Fruit fly (Drosophila melanogaster) whole organism, prepupa: ENCODE data around the gene CG5122.

Experiments
- CG10631 ChIP-seq: fragments of 200-800 bp; sonication (Bioruptor generic); optimal IDR thresholded peaks from 2 replicates; lab custom pipeline; 2016; ENCODE audit warnings: missing biosample characterization, missing genetic modification characterization
- CG11294 ChIP-seq: fragments of 200-800 bp; sonication (Bioruptor generic); IDR thresholded peaks from 2 replicates; pipeline ENCODE4 v1.3.6; 2022; ENCODE audit warnings: missing biosample characterization, missing genetic modification characterization
- CG11762 ChIP-seq: fragments of 200-800 bp; sonication (Bioruptor generic); optimal IDR thresholded peaks from 3 replicates; lab custom pipeline; 2016; ENCODE audit warnings: missing biosample characterization, missing genetic modification characterization; ENCODE audit not compliant: insufficient read depth
- CG11902 ChIP-seq: fragments of 200-800 bp; sonication (Bioruptor generic); optimal IDR thresholded peaks from 3 replicates; lab custom pipeline; 2016; ENCODE audit warnings: missing biosample characterization, missing genetic modification characterization
- CG15336 ChIP-seq: fragments of 200-800 bp; sonication (Bioruptor generic); IDR thresholded peaks from 2 replicates; pipeline ENCODE4 v1.3.6; 2022; ENCODE audit warnings: missing biosample characterization, missing genetic modification characterization
- CG16779 ChIP-seq: fragments of 200-800 bp; sonication (Bioruptor generic); optimal IDR thresholded peaks from 3 replicates; lab custom pipeline; 2017; ENCODE audit warnings: missing biosample characterization, mild to moderate bottlenecking, missing genetic modification characterization
- CG3032 ChIP-seq: fragments of 200-800 bp; optimal IDR thresholded peaks from 2 replicates; lab custom pipeline; 2019; ENCODE audit warnings: missing biosample characterization, mild to moderate bottlenecking, missing genetic modification characterization, moderate library complexity
- CG31627 ChIP-seq: fragments of 200-800 bp; sonication (Bioruptor generic); optimal IDR thresholded peaks from 3 replicates; lab custom pipeline; 2016; ENCODE audit warnings: missing biosample characterization, missing genetic modification characterization
- CG34406 ChIP-seq: fragments of 200-800 bp; sonication (Bioruptor generic); optimal IDR thresholded peaks from 3 replicates; lab custom pipeline; 2016; ENCODE audit warnings: missing biosample characterization, missing genetic modification characterization
- CG6792 ChIP-seq: fragments of 200-800 bp; sonication (Bioruptor generic); optimal IDR thresholded peaks from 3 replicates; lab custom pipeline; 2016; ENCODE audit warnings: missing biosample characterization, missing genetic modification characterization
- CG6854 ChIP-seq: fragments of 200-800 bp; sonication (Bioruptor generic); optimal IDR thresholded peaks from 2 replicates; lab custom pipeline; 2017; ENCODE audit warnings: missing biosample characterization, mild to moderate bottlenecking, missing genetic modification characterization
- CG7368 ChIP-seq: fragments of 200-800 bp; sonication (Bioruptor generic); optimal IDR thresholded peaks from 3 replicates; lab custom pipeline; 2016; ENCODE audit warnings: missing biosample characterization, missing genetic modification characterization
- CG8319 ChIP-seq: fragments of 200-800 bp; sonication (Bioruptor generic); optimal IDR thresholded peaks from 3 replicates; lab custom pipeline; 2016; ENCODE audit warnings: missing biosample characterization, missing genetic modification characterization
- CG8632 ChIP-seq: fragments of 200-800 bp; sonication (Bioruptor generic); optimal IDR thresholded peaks from 3 replicates; lab custom pipeline; 2016; ENCODE audit warnings: missing biosample characterization, missing genetic modification characterization
- Eip75B ChIP-seq: fragments of 200-800 bp; sonication (Bioruptor generic); optimal IDR thresholded peaks from 3 replicates; lab custom pipeline; 2016; ENCODE audit warnings: missing biosample characterization, missing genetic modification characterization
- Eip78C ChIP-seq: fragments of 200-800 bp; sonication (Bioruptor generic); peaks from one replicate; lab custom pipeline; 2016; ENCODE audit warnings: missing biosample characterization, missing genetic modification characterization
- Ets21C ChIP-seq: fragments of 200-800 bp; sonication (Bioruptor generic); optimal IDR thresholded peaks from 3 replicates; lab custom pipeline; 2016; ENCODE audit warnings: missing biosample characterization, missing genetic modification characterization
- Gug ChIP-seq: fragments of 200-800 bp; sonication (Bioruptor generic); IDR thresholded peaks from 2 replicates; pipeline ENCODE4 v1.3.6; 2022; ENCODE audit warnings: missing biosample characterization, missing genetic modification characterization
- Hr38 ChIP-seq: sonication (Bioruptor generic); optimal IDR thresholded peaks from 2 replicates; lab custom pipeline; 2016; ENCODE audit warnings: missing biosample characterization, missing genetic modification characterization
- Hr39 ChIP-seq: fragments of 200-800 bp; sonication (Bioruptor generic); optimal IDR thresholded peaks from 2 replicates; lab custom pipeline; 2016; ENCODE audit warnings: missing biosample characterization, missing genetic modification characterization
- Hr4 ChIP-seq: fragments of 200-800 bp; sonication (Bioruptor generic); optimal IDR thresholded peaks from 3 replicates; lab custom pipeline; 2016; ENCODE audit warnings: missing biosample characterization, missing genetic modification characterization
- Smox ChIP-seq: fragments of 200-800 bp; sonication (Bioruptor generic); optimal IDR thresholded peaks from 3 replicates; lab custom pipeline; 2016; ENCODE audit warnings: missing biosample characterization, missing genetic modification characterization
- Sox102F ChIP-seq: fragments of 200-800 bp; sonication (Bioruptor generic); optimal IDR thresholded peaks from 2 replicates; lab custom pipeline; 2016; ENCODE audit warnings: missing biosample characterization, mild to moderate bottlenecking, missing genetic modification characterization
- Sox14 ChIP-seq: fragments of 200-800 bp; sonication (Bioruptor generic); optimal IDR thresholded peaks from 3 replicates; lab custom pipeline; 2016; ENCODE audit warnings: missing biosample characterization, missing genetic modification characterization
- cyc ChIP-seq: fragments of 200-800 bp; sonication (Bioruptor generic); optimal IDR thresholded peaks from 3 replicates; lab custom pipeline; 2016; ENCODE audit warnings: missing biosample characterization, missing genetic modification characterization
- dac ChIP-seq: fragments of 200-800 bp; sonication (Bioruptor generic); optimal IDR thresholded peaks from 2 replicates; lab custom pipeline; 2017; ENCODE audit warnings: missing biosample characterization, mild to moderate bottlenecking, missing genetic modification characterization
- dsx ChIP-seq: fragments of 200-800 bp; optimal IDR thresholded peaks from 3 replicates; lab custom pipeline; 2019; ENCODE audit warnings: missing biosample characterization, mild to moderate bottlenecking, missing genetic modification characterization, moderate library complexity; ENCODE audit not compliant: poor library complexity, severe bottlenecking
- esn ChIP-seq: fragments of 200-800 bp; sonication (Bioruptor generic); optimal IDR thresholded peaks from 2 replicates; lab custom pipeline; 2016; ENCODE audit warnings: missing biosample characterization, mild to moderate bottlenecking, missing genetic modification characterization, moderate library complexity
- fd59A ChIP-seq: fragments of 200-800 bp; sonication (Bioruptor generic); optimal IDR thresholded peaks from 2 replicates; lab custom pipeline; 2017; ENCODE audit warnings: missing biosample characterization, mild to moderate bottlenecking, missing genetic modification characterization, missing genetic modification reagents
- fd85E ChIP-seq: fragments of 200-800 bp; sonication (Bioruptor generic); optimal IDR thresholded peaks from 3 replicates; lab custom pipeline; 2016; ENCODE audit warnings: missing biosample characterization, missing genetic modification characterization
- fkh ChIP-seq: fragments of 200-800 bp; sonication (Bioruptor generic); optimal IDR thresholded peaks from 3 replicates; lab custom pipeline; 2017; ENCODE audit warnings: missing biosample characterization, mild to moderate bottlenecking, missing genetic modification characterization, moderate library complexity
- lz ChIP-seq: fragments of 200-800 bp; sonication (Bioruptor generic); optimal IDR thresholded peaks from 3 replicates; lab custom pipeline; 2016; ENCODE audit warnings: missing biosample characterization, missing genetic modification characterization
- pdm3 ChIP-seq: fragments of 200-800 bp; sonication (Bioruptor generic); optimal IDR thresholded peaks from 3 replicates; lab custom pipeline; 2016; ENCODE audit warnings: missing biosample characterization, missing genetic modification characterization
- salr ChIP-seq, 2 experiments: fragments of 200-800 bp; sonication (Bioruptor generic); optimal IDR thresholded peaks; 3 replicates each; lab custom pipeline; 2016 to 2018; ENCODE audit warnings: missing biosample characterization in 2 of 2, missing genetic modification characterization in 2 of 2, mild to moderate bottlenecking in 1 of 2
- ss ChIP-seq, 2 experiments: fragments of 200-800 bp; sonication (Bioruptor generic); optimal IDR thresholded peaks; 2 replicates in 1 of 2; 3 replicates in 1 of 2; lab custom pipeline; 2017 to 2018; ENCODE audit warnings: mild to moderate bottlenecking in 2 of 2, missing biosample characterization in 2 of 2, missing genetic modification characterization in 2 of 2, moderate library complexity in 1 of 2
- svp ChIP-seq: fragments of 200-800 bp; sonication (Bioruptor generic); peaks from one replicate; lab custom pipeline; 2016; ENCODE audit warnings: missing biosample characterization, missing genetic modification characterization
- topi ChIP-seq: fragments of 200-800 bp; sonication (Bioruptor generic); optimal IDR thresholded peaks from 3 replicates; lab custom pipeline; 2016; ENCODE audit warnings: missing biosample characterization, missing genetic modification characterization
- vri ChIP-seq: fragments of 200-800 bp; sonication (Bioruptor generic); optimal IDR thresholded peaks from 3 replicates; lab custom pipeline; 2016; ENCODE audit warnings: missing biosample characterization, mild to moderate bottlenecking, missing genetic modification characterization

CG5122 gene

dm6 chr2L:13113580-13113979 lies 16.8 kb upstream of the CG5122 start:
- TF ChIP-seq CG16779 (no peak), Eip75B (GFP tag; lab: Kevin White, UChicago) (no peak), Smox (no peak), dsx (GFP tag; lab: Kevin White, UChicago) (no peak), topi (no peak), pdm3 (no peak), Gug (GFP tag; lab: Robert Waterston, UW) (no peak), CG6854 (GFP tag; lab: Kevin White, UChicago) (no peak), CG6792 (GFP tag; lab: Kevin White, UChicago) (no peak), Eip78C (GFP tag; lab: Kevin White, UChicago) (no peak), Hr4 (GFP tag; lab: Kevin White, UChicago) (no peak), CG15336 (no peak), CG34406 (GFP tag; lab: Kevin White, UChicago) (no peak), CG8319 (no peak), CG31627 (GFP tag; lab: Kevin White, UChicago) (no peak), svp (GFP tag; lab: Kevin White, UChicago) (no peak), Hr38 (GFP tag; lab: Kevin White, UChicago) (no peak)

dm6 chr2L:13116738-13117137 lies 13.7 kb upstream of the CG5122 start:
- TF ChIP-seq Hr4 (GFP tag; lab: Kevin White, UChicago) (no peak), Sox14 (no peak), CG11762 (GFP tag; lab: Kevin White, UChicago) (no peak), vri (no peak), ss (GFP tag; optimal IDR thresholded peaks at IDR 0.05; lab: Kevin White, UChicago) (no peak), lz (GFP tag; lab: Kevin White, UChicago) (no peak), CG8319 (no peak), CG10631 (GFP tag; lab: Kevin White, UChicago) (no peak), cyc (no peak), CG11902 (GFP tag; lab: Kevin White, UChicago) (no peak), CG8632 (GFP tag; lab: Kevin White, UChicago) (no peak), dac (no peak), fd59A (GFP tag; lab: Kevin White, UChicago) (no peak), fkh (GFP tag; lab: Kevin White, UChicago) (no peak), CG3032 (tag; lab: Kevin White, UChicago) (no peak), Ets21C (GFP tag; lab: Kevin White, UChicago) (no peak), fd85E (GFP tag; lab: Kevin White, UChicago) (no peak), pdm3 (no peak), Eip75B (GFP tag; lab: Kevin White, UChicago) (no peak)

dm6 chr2L:13119034-13119433 lies 11.4 kb upstream of the CG5122 start, which contains the start of the genes CG44198 and CG43050:
Gene CG44198 (minus strand): TSS chr2L:13119134.
Gene CG43050 (plus strand): TSS chr2L:13119294.
- TF ChIP-seq dac: no peak
- no peak for TF ChIP-seq CG11294 (GFP tag; lab: Robert Waterston, UW)
- TF ChIP-seq salr (GFP tag; optimal IDR thresholded peaks at IDR 0.05; lab: Kevin White, UChicago): no peak
- TF ChIP-seq Sox14: no peak
- TF ChIP-seq CG15336: no peak
- TF ChIP-seq CG6854 (GFP tag; lab: Kevin White, UChicago): no peak
- no peak for TF ChIP-seq CG8632 (GFP tag; lab: Kevin White, UChicago)
- no peak for TF ChIP-seq Hr39
- TF ChIP-seq fd85E (GFP tag; lab: Kevin White, UChicago): no peak
- no peak for TF ChIP-seq pdm3
- TF ChIP-seq CG7368: no peak
- TF ChIP-seq esn: no peak
- no peak for TF ChIP-seq Hr38 (GFP tag; lab: Kevin White, UChicago)
- no peak for TF ChIP-seq CG11902 (GFP tag; lab: Kevin White, UChicago)
- TF ChIP-seq Sox102F (GFP tag; lab: Kevin White, UChicago): no peak
- no peak for TF ChIP-seq CG34406 (GFP tag; lab: Kevin White, UChicago)
